Fruit fly (Drosophila melanogaster) whole organism, wandering third instar larva: ENCODE results near the gene CG43993.

ENCODE experiments used
- Abd-B ChIP-seq: fragments of >200 bp; optimal IDR thresholded peaks from 2 replicates; lab custom pipeline; 2017; ENCODE audit warnings: missing biosample characterization, missing genetic modification characterization
- CG32264 ChIP-seq: fragments of 200-800 bp; sonication (Bioruptor generic); optimal IDR thresholded peaks from 2 replicates; lab custom pipeline; 2016; ENCODE audit warnings: missing biosample characterization, missing genetic modification characterization
- CG9705 ChIP-seq: fragments of 200-800 bp; sonication (Bioruptor generic); optimal IDR thresholded peaks from 2 replicates; lab custom pipeline; 2018; ENCODE audit warnings: missing biosample characterization, mild to moderate bottlenecking, missing genetic modification characterization
- CrebA ChIP-seq: fragments of 200-800 bp; sonication (Bioruptor generic); optimal IDR thresholded peaks from 2 replicates; lab custom pipeline; 2016; ENCODE audit warnings: missing biosample characterization, mild to moderate bottlenecking, missing genetic modification characterization, borderline replicate concordance
- Dfd ChIP-seq: fragments of >200 bp; optimal IDR thresholded peaks from 2 replicates; lab custom pipeline; 2017; ENCODE audit warnings: missing biosample characterization, missing genetic modification characterization
- Dif ChIP-seq: fragments of 200-275, 200-300 bp; sonication (Bioruptor generic); optimal IDR thresholded peaks from 2 replicates; lab custom pipeline; 2018; ENCODE audit warnings: missing biosample characterization, missing genetic modification characterization; ENCODE audit not compliant: partially characterized antibody
- GATAd ChIP-seq: sonication (Bioruptor generic); optimal IDR thresholded peaks from 2 replicates; lab custom pipeline; 2016; ENCODE audit warnings: missing biosample characterization, missing genetic modification characterization
- HLH106 ChIP-seq: fragments of 200-800 bp; optimal IDR thresholded peaks from 3 replicates; lab custom pipeline; 2019; ENCODE audit warnings: missing biosample characterization, mild to moderate bottlenecking, missing genetic modification characterization, moderate library complexity
- Hnf4 ChIP-seq: fragments of 200-800 bp; sonication (Bioruptor generic); optimal IDR thresholded peaks from 2 replicates; lab custom pipeline; 2016; ENCODE audit warnings: missing biosample characterization, mild to moderate bottlenecking, missing genetic modification characterization
- Hr78 ChIP-seq: fragments of >200 bp; optimal IDR thresholded peaks from 2 replicates; lab custom pipeline; 2017; ENCODE audit warnings: missing biosample characterization, missing genetic modification characterization
- Hr83 ChIP-seq: fragments of 200-300 bp; sonication (Bioruptor generic); optimal IDR thresholded peaks from 2 replicates; lab custom pipeline; 2016; ENCODE audit warnings: missing biosample characterization, mild to moderate bottlenecking, missing genetic modification characterization, moderate library complexity; ENCODE audit not compliant: poor library complexity, severe bottlenecking
- Jra ChIP-seq: sonication (Bioruptor generic); optimal IDR thresholded peaks from 2 replicates; lab custom pipeline; 2016; ENCODE audit warnings: missing biosample characterization, missing genetic modification characterization
- Mio ChIP-seq: sonication (Bioruptor generic); optimal IDR thresholded peaks from 2 replicates; lab custom pipeline; 2016; ENCODE audit warnings: missing biosample characterization, missing genetic modification characterization
- Myc ChIP-seq: fragments of >200 bp; optimal IDR thresholded peaks from 2 replicates; lab custom pipeline; 2017
- N ChIP-seq: fragments of >200 bp; optimal IDR thresholded peaks from 2 replicates; lab custom pipeline; 2018; ENCODE audit warnings: missing biosample characterization, missing external identifiers, missing genetic modification characterization
- OdsH ChIP-seq: fragments of 200-800 bp; sonication (Bioruptor generic); optimal IDR thresholded peaks from 2 replicates; lab custom pipeline; 2016; ENCODE audit warnings: missing biosample characterization, mild to moderate bottlenecking, missing genetic modification characterization
- Rel ChIP-seq, 2 experiments: fragments of 200-800 bp; sonication (Bioruptor generic) in 1 of 2; optimal IDR thresholded peaks; 2 replicates in 1 of 2; 3 replicates in 1 of 2; lab custom pipeline; 2016 to 2019; ENCODE audit warnings: mild to moderate bottlenecking in 2 of 2, missing biosample characterization in 2 of 2, missing genetic modification characterization in 2 of 2, moderate library complexity in 1 of 2
- Sp1 ChIP-seq: fragments of 200-800 bp; sonication (Bioruptor generic); optimal IDR thresholded peaks from 3 replicates; lab custom pipeline; 2019; ENCODE audit warnings: missing biosample characterization, mild to moderate bottlenecking, missing genetic modification characterization, moderate library complexity
- Vsx2 ChIP-seq: fragments of 200-300, 225-300 bp; sonication (Bioruptor generic); optimal IDR thresholded peaks from 2 replicates; lab custom pipeline; 2018; ENCODE audit warnings: missing biosample characterization, missing genetic modification characterization; ENCODE audit not compliant: partially characterized antibody
- br ChIP-seq: fragments of 200-800 bp; sonication (Bioruptor generic); optimal IDR thresholded peaks from 2 replicates; lab custom pipeline; 2016; ENCODE audit warnings: missing biosample characterization, missing genetic modification characterization
- brk ChIP-seq: fragments of 200-800 bp; sonication (Bioruptor generic); optimal IDR thresholded peaks from 2 replicates; lab custom pipeline; 2016; ENCODE audit warnings: missing biosample characterization, mild to moderate bottlenecking, missing genetic modification characterization
- dl ChIP-seq, 2 experiments: fragments of 175-275, 200-275 bp in 1 of 2; fragments of 200-275 bp in 1 of 2; sonication (Bioruptor generic); optimal IDR thresholded peaks; lab custom pipeline; 2018; ENCODE audit warnings: mild to moderate bottlenecking in 2 of 2, missing biosample characterization in 2 of 2, missing genetic modification characterization in 2 of 2, moderate library complexity in 2 of 2; ENCODE audit not compliant: partially characterized antibody in 2 of 2, insufficient read depth in 1 of 2
- dmrt93B ChIP-seq: fragments of 200-800 bp; sonication (Bioruptor generic); optimal IDR thresholded peaks from 2 replicates; lab custom pipeline; 2018; ENCODE audit warnings: missing biosample characterization, mild to moderate bottlenecking, missing genetic modification characterization
- dsf ChIP-seq: sonication (Bioruptor generic); optimal IDR thresholded peaks from 2 replicates; lab custom pipeline; 2016; ENCODE audit warnings: missing biosample characterization, missing genetic modification characterization, borderline replicate concordance
- ey ChIP-seq: fragments of 200-800 bp; sonication (Bioruptor generic); optimal IDR thresholded peaks from 2 replicates; lab custom pipeline; 2016; ENCODE audit warnings: missing biosample characterization, missing genetic modification characterization
- foxo ChIP-seq, 2 experiments: fragments of 200-800 bp; sonication (Bioruptor generic); optimal IDR thresholded peaks; 2 replicates in 1 of 2; 3 replicates in 1 of 2; lab custom pipeline; 2016 to 2017; ENCODE audit warnings: missing biosample characterization in 2 of 2, missing genetic modification characterization in 2 of 2
- fru ChIP-seq: fragments of 200-800 bp; sonication (Bioruptor generic); optimal IDR thresholded peaks from 3 replicates; lab custom pipeline; 2016; ENCODE audit warnings: missing biosample characterization, mild to moderate bottlenecking, missing genetic modification characterization
- h ChIP-seq: fragments of 200-800 bp; sonication (Bioruptor generic); optimal IDR thresholded peaks from 3 replicates; lab custom pipeline; 2016; ENCODE audit warnings: missing biosample characterization, mild to moderate bottlenecking, missing genetic modification characterization
- jim ChIP-seq: fragments of 175-275, 200-325 bp; sonication (Bioruptor generic); optimal IDR thresholded peaks from 2 replicates; lab custom pipeline; 2016; ENCODE audit warnings: missing biosample characterization, mild to moderate bottlenecking, missing genetic modification characterization
- lola ChIP-seq: fragments of >200 bp; optimal IDR thresholded peaks from 2 replicates; lab custom pipeline; 2017; ENCODE audit warnings: missing biosample characterization, missing genetic modification characterization
- pan ChIP-seq: fragments of >200 bp; optimal IDR thresholded peaks from 2 replicates; lab custom pipeline; 2017
- psq ChIP-seq: fragments of 200-800 bp; sonication (Bioruptor generic); optimal IDR thresholded peaks from 3 replicates; lab custom pipeline; 2017; ENCODE audit warnings: missing biosample characterization, mild to moderate bottlenecking, missing genetic modification characterization, moderate library complexity
- rgr ChIP-seq: fragments of 200-800 bp; sonication (Bioruptor generic); optimal IDR thresholded peaks from 3 replicates; lab custom pipeline; 2016; ENCODE audit warnings: missing biosample characterization, mild to moderate bottlenecking, missing genetic modification characterization
- sage ChIP-seq: fragments of 200-800 bp; sonication (Bioruptor generic); optimal IDR thresholded peaks from 2 replicates; lab custom pipeline; 2016; ENCODE audit warnings: missing biosample characterization, mild to moderate bottlenecking, missing genetic modification characterization
- sv ChIP-seq: fragments of 200-800 bp; sonication (Bioruptor generic); optimal IDR thresholded peaks from 3 replicates; lab custom pipeline; 2016; ENCODE audit warnings: missing biosample characterization, missing genetic modification characterization
- tai ChIP-seq: sonication (Bioruptor generic); optimal IDR thresholded peaks from 2 replicates; lab custom pipeline; 2016; ENCODE audit warnings: missing biosample characterization, missing genetic modification characterization
- usp ChIP-seq: fragments of >200 bp; optimal IDR thresholded peaks from 2 replicates; lab custom pipeline; 2017; ENCODE audit warnings: missing biosample characterization, missing genetic modification characterization
- woc ChIP-seq: sonication (Bioruptor generic); optimal IDR thresholded peaks from 2 replicates; lab custom pipeline; 2016; ENCODE audit warnings: missing biosample characterization, mild to moderate bottlenecking, missing genetic modification characterization

The CG43993 gene

dm6 chr3L:12014272-12014671 is 18.1 kb upstream of the CG43993 start:
- TF ChIP-seq fru (GFP tag; lab: Kevin White, UChicago) (no peak), woc (GFP tag; lab: Kevin White, UChicago) (no peak), brk (GFP tag; lab: Kevin White, UChicago) (no peak), sv (GFP tag; lab: Kevin White, UChicago) (no peak), sage (GFP tag; lab: Kevin White, UChicago) (no peak), jim (GFP tag; lab: Kevin White, UChicago) (no peak), Vsx2 (GFP tag; lab: Kevin White, UChicago) (peak; percentile 36), Mio (GFP tag; lab: Kevin White, UChicago) (no peak), Dif (GFP tag; lab: Kevin White, UChicago) (peak; percentile 12), N (GFP tag; lab: Kevin White, UChicago) (no peak), lola (no peak), Myc (no peak), Hr78 (no peak), CG32264 (GFP tag; lab: Kevin White, UChicago) (no peak), psq (GFP tag; lab: Kevin White, UChicago) (peak; percentile 8), dsf (no peak), OdsH (GFP tag; lab: Kevin White, UChicago) (no peak), dl (GFP tag; optimal IDR thresholded peaks at IDR 0.05; lab: Kevin White, UChicago; ENCODE audit: insufficient read depth in 1 of 2, partially characterized antibody in 2 of 2) (no peak), Hr83 (GFP tag; lab: Kevin White, UChicago) (no peak), Dfd (GFP tag; lab: Kevin White, UChicago) (no peak), tai (no peak), HLH106 (no peak), Jra (GFP tag; lab: Kevin White, UChicago) (no peak), Hnf4 (no peak), CrebA (no peak), GATAd (GFP tag; lab: Kevin White, UChicago) (no peak)

- TF ChIP-seq fru (GFP tag; lab: Kevin White, UChicago): peak; percentile 43
- peak; percentile 72 for TF ChIP-seq HLH106
- TF ChIP-seq rgr (GFP tag; lab: Kevin White, UChicago): peak; percentile 66
- peak; percentile 59 for TF ChIP-seq h
- peak; percentile 41 for TF ChIP-seq dmrt93B
- TF ChIP-seq foxo (GFP tag; optimal IDR thresholded peaks at IDR 0.05; lab: Kevin White, UChicago): peak in 1 of 2 experiments; percentile 55
- TF ChIP-seq Hr83 (GFP tag; lab: Kevin White, UChicago): no peak
- TF ChIP-seq CG32264 (GFP tag; lab: Kevin White, UChicago): no peak
- no peak for TF ChIP-seq Rel (GFP tag; optimal IDR thresholded peaks at IDR 0.05; lab: Kevin White, UChicago)
- TF ChIP-seq Rel (tag; optimal IDR thresholded peaks at IDR 0.05; lab: Kevin White, UChicago): peak; percentile 24
- TF ChIP-seq sv (GFP tag; lab: Kevin White, UChicago): no peak
- TF ChIP-seq Hr78: no peak
- TF ChIP-seq sage (GFP tag; lab: Kevin White, UChicago): peak; percentile 15
- no peak for TF ChIP-seq dl (GFP tag; optimal IDR thresholded peaks at IDR 0.05; lab: Kevin White, UChicago; ENCODE audit: insufficient read depth in 1 of 2, partially characterized antibody in 2 of 2)
- peak; percentile 12 for TF ChIP-seq ey
- TF ChIP-seq N (GFP tag; lab: Kevin White, UChicago): no peak
- no peak for TF ChIP-seq jim (GFP tag; lab: Kevin White, UChicago)
- no peak for TF ChIP-seq CG9705 (GFP tag; lab: Kevin White, UChicago)
- TF ChIP-seq Mio (GFP tag; lab: Kevin White, UChicago): no peak
- TF ChIP-seq Myc: no peak
- no peak for TF ChIP-seq Vsx2 (GFP tag; lab: Kevin White, UChicago)
- TF ChIP-seq lola: no peak
- TF ChIP-seq GATAd (GFP tag; lab: Kevin White, UChicago): no peak
- TF ChIP-seq psq (GFP tag; lab: Kevin White, UChicago): peak; percentile 59
- no peak for TF ChIP-seq Dfd (GFP tag; lab: Kevin White, UChicago)
- TF ChIP-seq pan (lab: Kevin White, UChicago): no peak
- no peak for TF ChIP-seq usp
- TF ChIP-seq CrebA: no peak
- TF ChIP-seq dsf: no peak
- no peak for TF ChIP-seq Jra (GFP tag; lab: Kevin White, UChicago)
- TF ChIP-seq Abd-B: no peak
- TF ChIP-seq Hnf4: no peak
- no peak for TF ChIP-seq Dif (GFP tag; lab: Kevin White, UChicago)
- TF ChIP-seq brk (GFP tag; lab: Kevin White, UChicago): peak; percentile 11
- TF ChIP-seq br (GFP tag; lab: Kevin White, UChicago): no peak
- TF ChIP-seq tai: no peak
- peak; percentile 76 for TF ChIP-seq Sp1 (GFP tag; lab: Kevin White, UChicago)
- TF ChIP-seq OdsH (GFP tag; lab: Kevin White, UChicago): peak; percentile 49
- TF ChIP-seq woc (GFP tag; lab: Kevin White, UChicago): no peak
Observed at dm6 chr3L:12016186-12016585, 16.2 kb upstream of the CG43993 start.
